Fruit fly (Drosophila melanogaster): Measurements from ENCODE around the gene yellow-k.

yellow-k gene

dm6 chr3L:15537916-15538581 lies 17.6 kb downstream of the yellow-k start (continued):
- TF ChIP-seq amos (GFP tag; IDR thresholded peaks at IDR 0.05; ENCODE audit: partially characterized antibody) (no peak), CG12299 (tag; optimal IDR thresholded peaks at IDR 0.05) (no peak), HLH54F (GFP tag; optimal IDR thresholded peaks at IDR 0.05) (peak; percentile 10), Usf (GFP tag; optimal IDR thresholded peaks at IDR 0.05) (peak; percentile 1), CG2129 (GFP tag; IDR thresholded peaks at IDR 0.05; ENCODE audit: partially characterized antibody) (no peak), sisA (GFP tag; IDR thresholded peaks at IDR 0.05) (no peak; the same call in none of the 2 replicates), CG10366 (GFP tag; IDR thresholded peaks at IDR 0.05) (peak; percentile 35; the same call in 1 of the 2 replicates), tin (GFP tag; optimal IDR thresholded peaks at IDR 0.05) (peak; percentile 48), CG4404 (GFP tag; IDR thresholded peaks at IDR 0.05) (peak; percentile 50), row (GFP tag; IDR thresholded peaks at IDR 0.05) (peak; percentile 67), Dp (GFP tag; optimal IDR thresholded peaks at IDR 0.05) (no peak), CG8290 (GFP tag; optimal IDR thresholded peaks at IDR 0.05) (no peak), CG8290 (tag; optimal IDR thresholded peaks at IDR 0.05) (no peak), TFAM (GFP tag; optimal IDR thresholded peaks at IDR 0.05) (no peak), gfzf (GFP tag; optimal IDR thresholded peaks at IDR 0.05) (no peak), shn (GFP tag; optimal IDR thresholded peaks at IDR 0.05) (peak; percentile 49), slbo (GFP tag; IDR thresholded peaks at IDR 0.05) (peak; percentile 57; the same call in 1 of the 2 replicates), nau (GFP tag; optimal IDR thresholded peaks at IDR 0.05) (peak; percentile 64), ERR (GFP tag; optimal IDR thresholded peaks at IDR 0.05) (no peak), CG32772 (GFP tag; IDR thresholded peaks at IDR 0.05) (no peak), Mad (GFP tag; optimal IDR thresholded peaks at IDR 0.05) (peak; percentile 1), CG17802 (tag; optimal IDR thresholded peaks at IDR 0.05) (no peak), bowl (GFP tag; IDR thresholded peaks at IDR 0.05) (no peak), grn (GFP tag; optimal IDR thresholded peaks at IDR 0.05) (no peak), ap (GFP tag; IDR thresholded peaks at IDR 0.05) (no peak), cg (GFP tag; optimal IDR thresholded peaks at IDR 0.05) (no peak), lilli (GFP tag; optimal IDR thresholded peaks at IDR 0.05) (peak; percentile 63), CG17186 (GFP tag; optimal IDR thresholded peaks at IDR 0.05) (no peak), Optix (GFP tag; IDR thresholded peaks at IDR 0.05) (no peak), MTF-1 (GFP tag; optimal IDR thresholded peaks at IDR 0.05; ENCODE audit: borderline replicate concordance) (no peak), hkb (optimal IDR thresholded peaks at IDR 0.05) (no peak), hkb (GFP tag; IDR thresholded peaks at IDR 0.05) (0 out of 2 replicates have a peak, but pooled peaks have one; percentile 54), Bdp1 (GFP tag; optimal IDR thresholded peaks at IDR 0.05) (peak; percentile 24), CG14860 (GFP tag; IDR thresholded peaks at IDR 0.05; ENCODE audit: partially characterized antibody) (no peak), Trl (optimal IDR thresholded peaks at IDR 0.05) (no peak), Trl (GFP tag; optimal IDR thresholded peaks at IDR 0.05) (peak; percentile 52), MBD-R2 (GFP tag; IDR thresholded peaks at IDR 0.05) (no peak), CG7556 (GFP tag; optimal IDR thresholded peaks at IDR 0.05) (peak; percentile 82), NFAT (GFP tag; IDR thresholded peaks at IDR 0.05) (no peak), CTCF (GFP tag; optimal IDR thresholded peaks at IDR 0.05) (peak; percentile 15), CG13624 (GFP tag; optimal IDR thresholded peaks at IDR 0.05) (peak; percentile 24), CG10543 (GFP tag; optimal IDR thresholded peaks at IDR 0.05) (no peak), CG14667 (GFP tag; IDR thresholded peaks at IDR 0.05) (no peak), az2 (GFP tag; optimal IDR thresholded peaks at IDR 0.05) (peak; percentile 68), zen (tag; optimal IDR thresholded peaks at IDR 0.05) (peak; percentile 74), scrt (GFP tag; optimal IDR thresholded peaks at IDR 0.05) (peak; percentile 49), hb (GFP tag; IDR thresholded peaks at IDR 0.05; ENCODE audit: partially characterized antibody) (no peak), slou (GFP tag; optimal IDR thresholded peaks at IDR 0.05) (no peak), psq (GFP tag; optimal IDR thresholded peaks at IDR 0.05) (no peak), gt (GFP tag; IDR thresholded peaks at IDR 0.05) (no peak), sima (GFP tag; optimal IDR thresholded peaks at IDR 0.05) (no peak), CG1603 (tag; optimal IDR thresholded peaks at IDR 0.05) (no peak), Sin3A (optimal IDR thresholded peaks at IDR 0.05) (no peak)

Measured in whole organism, embryonic.